Worm (Caenorhabditis elegans): Measurements from ENCODE around the gene C05D11.13.

The C05D11.13 gene

DNA sequence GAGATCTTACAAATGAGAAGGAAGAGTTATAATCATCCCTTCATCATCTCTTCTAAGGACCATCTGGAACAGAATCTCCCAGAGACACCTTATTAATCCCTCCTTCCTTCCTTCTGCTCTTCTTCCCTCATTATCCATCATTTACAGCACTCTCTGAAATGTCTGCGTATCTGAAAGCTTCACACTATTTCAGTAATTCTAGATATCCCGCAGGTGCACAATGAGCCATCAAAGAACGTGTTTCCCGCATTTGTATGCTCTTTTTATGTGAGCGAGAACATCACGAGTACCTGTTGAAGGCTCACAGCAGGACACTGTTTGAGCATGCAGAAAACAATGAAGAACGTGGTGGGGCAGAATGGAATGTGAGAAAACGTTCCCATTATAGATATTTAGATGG is 32.0 kb upstream of the C05D11.13 start:
- no peak for TF ChIP-seq lim-6 (tag; optimal IDR thresholded peaks at IDR 0.05)
- peak; percentile 71 for TF ChIP-seq ref-2 (tag; optimal IDR thresholded peaks at IDR 0.05)
- TF ChIP-seq mec-3 (tag; optimal IDR thresholded peaks at IDR 0.05; ENCODE audit: borderline replicate concordance), result no peak
- no peak for TF ChIP-seq ceh-19 (GFP tag; optimal IDR thresholded peaks at IDR 0.05)
- TF ChIP-seq madf-2 (tag; optimal IDR thresholded peaks at IDR 0.05), result no peak
- TF ChIP-seq dmd-4 (tag; optimal IDR thresholded peaks at IDR 0.05; ENCODE audit: borderline replicate concordance), result no peak
- TF ChIP-seq unc-42 (tag; optimal IDR thresholded peaks at IDR 0.05), result no peak
- TF ChIP-seq ttx-3 (tag; optimal IDR thresholded peaks at IDR 0.05), result no peak

DNA sequence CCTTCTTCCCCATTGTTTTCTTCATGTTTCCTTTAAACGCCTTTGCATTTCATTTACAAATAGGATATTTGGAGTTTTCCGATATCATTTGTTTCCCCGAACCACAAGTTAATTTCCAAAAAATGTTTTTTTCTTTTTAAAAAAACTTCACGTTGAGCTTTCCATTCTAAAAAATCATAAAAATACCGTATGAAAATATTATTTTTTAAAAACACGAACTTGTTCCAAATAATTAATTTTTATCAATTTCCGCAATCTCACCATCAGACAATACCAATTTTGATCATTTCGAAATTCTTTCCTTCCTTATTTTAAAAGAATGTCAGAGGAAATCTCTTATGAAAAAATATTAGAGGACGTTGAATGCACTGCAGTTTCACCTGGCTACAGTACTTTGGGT is 27.1 kb upstream of the C05D11.13 start, which contains the start of gene wht-6:
TSS of gene wht-6 (plus strand) at position 301 of the 400 bp plus-strand sequence.
- TF ChIP-seq F13H6.1 (tag; optimal IDR thresholded peaks at IDR 0.05) (no peak), tbx-7 (tag; optimal IDR thresholded peaks at IDR 0.05) (no peak), pqm-1 (tag; optimal IDR thresholded peaks at IDR 0.05) (no peak), pha-2 (tag; optimal IDR thresholded peaks at IDR 0.05) (no peak), pax-1 (tag; optimal IDR thresholded peaks at IDR 0.05) (no peak), zip-5 (tag; optimal IDR thresholded peaks at IDR 0.05) (no peak), hlh-15 (tag; optimal IDR thresholded peaks at IDR 0.05) (no peak), C38D4.7 (GFP tag; optimal IDR thresholded peaks at IDR 0.05) (no peak), T23F11.4 (GFP tag; optimal IDR thresholded peaks at IDR 0.05) (no peak), tbx-2 (tag; optimal IDR thresholded peaks at IDR 0.05) (no peak), hlh-8 (tag; optimal IDR thresholded peaks at IDR 0.05) (no peak), syd-9 (tag; optimal IDR thresholded peaks at IDR 0.05) (no peak), ztf-16 (tag; optimal IDR thresholded peaks at IDR 0.05) (no peak)

DNA sequence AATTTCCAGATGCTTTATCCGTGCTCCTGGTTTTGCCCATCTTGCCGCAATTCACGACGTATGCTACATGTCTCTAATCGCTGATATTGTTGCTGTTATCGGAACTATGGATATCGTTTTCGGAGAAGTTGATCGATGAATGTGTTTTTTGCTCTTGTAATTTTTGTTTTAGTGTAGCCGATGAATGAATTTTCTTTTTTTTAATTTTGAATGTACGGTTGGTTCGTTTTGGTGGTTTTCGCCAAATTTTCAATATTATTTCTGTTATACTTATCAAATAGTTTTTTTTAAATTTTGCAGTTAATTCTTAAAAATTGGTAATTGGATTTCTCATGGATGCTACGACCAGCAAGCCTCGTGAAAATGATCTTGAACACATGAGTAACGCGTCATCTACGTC is 22.6 kb upstream of the C05D11.13 start, which contains the start of gene T26A5.2:
TSS of gene T26A5.2 (plus strand) at position 301 of the 400 bp plus-strand sequence.
- TF ChIP-seq ceh-9 (tag; optimal IDR thresholded peaks at IDR 0.05) (no peak), hlh-15 (tag; optimal IDR thresholded peaks at IDR 0.05) (no peak), ceh-19 (GFP tag; optimal IDR thresholded peaks at IDR 0.05) (no peak), odd-2 (tag; optimal IDR thresholded peaks at IDR 0.05) (no peak), ztf-16 (tag; optimal IDR thresholded peaks at IDR 0.05) (no peak), ceh-45 (GFP tag; IDR thresholded peaks at IDR 0.05) (no peak), ceh-34 (tag; optimal IDR thresholded peaks at IDR 0.05) (no peak), fkh-6 (tag; optimal IDR thresholded peaks at IDR 0.05) (no peak), hlh-8 (tag; optimal IDR thresholded peaks at IDR 0.05) (no peak), unc-55 (GFP tag; optimal IDR thresholded peaks at IDR 0.05) (no peak), sox-4 (tag; optimal IDR thresholded peaks at IDR 0.05) (no peak), pax-1 (tag; optimal IDR thresholded peaks at IDR 0.05) (no peak), dve-1 (tag; optimal IDR thresholded peaks at IDR 0.05) (no peak), tbx-7 (tag; optimal IDR thresholded peaks at IDR 0.05) (no peak), Y22D7AL.16 (tag; optimal IDR thresholded peaks at IDR 0.05) (no peak), hlh-6 (tag; optimal IDR thresholded peaks at IDR 0.05) (no peak)

DNA sequence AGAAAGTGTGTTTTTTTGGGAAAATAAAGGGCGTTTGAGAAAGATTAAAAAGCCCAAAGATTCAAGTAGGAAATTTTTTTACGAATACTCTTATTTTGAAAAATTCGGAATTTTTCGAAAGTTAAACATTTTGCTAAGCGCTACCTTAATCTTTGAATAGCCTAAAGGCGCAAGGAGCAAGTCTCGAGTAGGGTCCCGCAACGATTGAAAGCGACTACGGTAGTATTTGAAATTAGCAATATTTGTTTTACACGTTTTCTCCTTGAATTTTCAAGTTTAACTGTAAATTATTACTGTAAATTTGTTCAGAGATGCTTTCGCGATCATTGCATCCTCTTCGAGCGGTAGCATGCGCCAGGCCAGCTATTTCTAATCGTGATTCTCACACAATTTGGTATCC is 20.5 kb upstream of the C05D11.13 start, which contains the start of gene nduf-2.2:
TSS of gene nduf-2.2 (plus strand) at position 310 of the 400 bp plus-strand sequence.
- TF ChIP-seq lim-6 (tag; optimal IDR thresholded peaks at IDR 0.05), result no peak
- TF ChIP-seq pros-1 (tag; optimal IDR thresholded peaks at IDR 0.05), result no peak
- TF ChIP-seq fkh-6 (tag; optimal IDR thresholded peaks at IDR 0.05), result no peak
- TF ChIP-seq pha-2 (tag; optimal IDR thresholded peaks at IDR 0.05), result no peak
- TF ChIP-seq ceh-14 (tag; optimal IDR thresholded peaks at IDR 0.05), result no peak
- TF ChIP-seq rnt-1 (tag; optimal IDR thresholded peaks at IDR 0.05), result no peak
- TF ChIP-seq F13H6.1 (tag; optimal IDR thresholded peaks at IDR 0.05), result no peak
- no peak for TF ChIP-seq ceh-22 (tag; optimal IDR thresholded peaks at IDR 0.05)
- TF ChIP-seq ref-2 (tag; optimal IDR thresholded peaks at IDR 0.05), result no peak
- TF ChIP-seq lin-11 (tag; optimal IDR thresholded peaks at IDR 0.05), result no peak
- no peak for TF ChIP-seq ztf-16 (tag; optimal IDR thresholded peaks at IDR 0.05)
- no peak for TF ChIP-seq odd-2 (tag; optimal IDR thresholded peaks at IDR 0.05)
- TF ChIP-seq nhr-11 (tag; optimal IDR thresholded peaks at IDR 0.05), result no peak
- no peak for TF ChIP-seq ceh-31 (tag; optimal IDR thresholded peaks at IDR 0.05)
- no peak for TF ChIP-seq K02D7.2 (tag; optimal IDR thresholded peaks at IDR 0.05)
- no peak for TF ChIP-seq Y22D7AL.16 (tag; optimal IDR thresholded peaks at IDR 0.05)
- TF ChIP-seq che-1 (tag; optimal IDR thresholded peaks at IDR 0.05), result no peak

Data from whole organism, late embryonic.